Worm (Caenorhabditis elegans) whole organism, L1 larva: ENCODE measurements around the gene R102.3.
"Not testable (repeated sequence)": the region's sequence is repeated elsewhere in the genome, so short reads cannot be mapped to it uniquely, and the experiment has no call there.

Experiments used
- aha-1 ChIP-seq: fragments of 150-350 bp; optimal IDR thresholded peaks from 2 replicates; lab custom pipeline; 2014; ENCODE audit warnings: missing biosample characterization, missing genetic modification characterization
- alr-1 ChIP-seq: fragments of 200-800 bp; sonication (Bioruptor generic); optimal IDR thresholded peaks from 2 replicates; lab custom pipeline; 2018; ENCODE audit warnings: borderline replicate concordance, mild to moderate bottlenecking, missing genetic modification characterization, missing compliant biosample characterization
- ceh-8 ChIP-seq: fragments of 200-800 bp; sonication (Bioruptor generic); optimal IDR thresholded peaks from 2 replicates; lab custom pipeline; 2018; ENCODE audit warnings: mild to moderate bottlenecking, missing genetic modification characterization, moderate library complexity, missing compliant biosample characterization
- ceh-88 ChIP-seq: fragments of 200-800 bp; sonication (Bioruptor generic); IDR thresholded peaks from 2 replicates; pipeline ENCODE4 v1.3.6; 2022; ENCODE audit warnings: missing genetic modification characterization, missing compliant biosample characterization
- ceh-90 ChIP-seq: sonication (generic microtip); optimal IDR thresholded peaks from 2 replicates; lab custom pipeline; 2016; ENCODE audit warnings: missing genetic modification characterization, missing compliant biosample characterization
- efl-1 ChIP-seq, 4 experiments: fragments of 150-350 bp; optimal IDR thresholded peaks in 3 of 4; peaks in 1 of 4; 1 replicate in 1 of 4; 2 replicates in 3 of 4; lab custom pipeline; 2014; ENCODE audit warnings: missing biosample characterization in 2 of 4, missing genetic modification characterization in 2 of 4, missing genetic modification reagents in 2 of 4
- elt-2 ChIP-seq: sonication (generic microtip); optimal IDR thresholded peaks from 2 replicates; lab custom pipeline; 2016; ENCODE audit warnings: missing genetic modification characterization, mild to moderate bottlenecking, inconsistent platforms, missing compliant biosample characterization, missing genetic modification reagents
- fkh-4 ChIP-seq: sonication (generic microtip); optimal IDR thresholded peaks from 2 replicates; lab custom pipeline; 2016; ENCODE audit warnings: missing compliant biosample characterization, missing genetic modification characterization, borderline replicate concordance
- fkh-8 ChIP-seq: sonication (generic microtip); optimal IDR thresholded peaks from 2 replicates; lab custom pipeline; 2016; ENCODE audit warnings: mild to moderate bottlenecking, missing genetic modification characterization, missing compliant biosample characterization
- hlh-4 ChIP-seq: sonication (generic microtip); optimal IDR thresholded peaks from 2 replicates; lab custom pipeline; 2016; ENCODE audit warnings: mild to moderate bottlenecking, missing genetic modification characterization, missing compliant biosample characterization
- lin-14 ChIP-seq: fragments of 200-800 bp; sonication (Bioruptor generic); optimal IDR thresholded peaks from 2 replicates; lab custom pipeline; 2018; ENCODE audit warnings: mild to moderate bottlenecking, missing genetic modification characterization, moderate library complexity, missing compliant biosample characterization
- lin-15B ChIP-seq: fragments of 150-350 bp; sonication (generic microtip); optimal IDR thresholded peaks from 3 replicates; lab custom pipeline; 2014; ENCODE audit warnings: missing biosample characterization, missing genetic modification characterization
- lin-35 ChIP-seq, 2 experiments: fragments of 150-350 bp; optimal IDR thresholded peaks; 2 replicates each; lab custom pipeline; 2014; ENCODE audit warnings: missing biosample characterization in 2 of 2, missing genetic modification characterization in 2 of 2, missing genetic modification reagents in 2 of 2
- mef-2 ChIP-seq: fragments of 150-350 bp; optimal IDR thresholded peaks from 2 replicates; lab custom pipeline; 2014; ENCODE audit warnings: missing biosample characterization, missing genetic modification characterization
- nhr-11 ChIP-seq: fragments of 150-350 bp; optimal IDR thresholded peaks from 2 replicates; lab custom pipeline; 2014; ENCODE audit warnings: missing biosample characterization, missing genetic modification characterization
- nhr-20 ChIP-seq: sonication (generic microtip); optimal IDR thresholded peaks from 2 replicates; lab custom pipeline; 2016; ENCODE audit warnings: mild to moderate bottlenecking, missing genetic modification characterization, missing compliant biosample characterization
- nhr-47 ChIP-seq: sonication (generic microtip); optimal IDR thresholded peaks from 2 replicates; lab custom pipeline; 2016; ENCODE audit warnings: mild to moderate bottlenecking, missing genetic modification characterization, moderate library complexity, missing compliant biosample characterization
- nhr-71 ChIP-seq: sonication (generic microtip); optimal IDR thresholded peaks from 2 replicates; lab custom pipeline; 2016; ENCODE audit warnings: mild to moderate bottlenecking, missing genetic modification characterization, moderate library complexity, missing compliant biosample characterization
- nhr-76 ChIP-seq: sonication (generic microtip); optimal IDR thresholded peaks from 2 replicates; lab custom pipeline; 2017; ENCODE audit warnings: missing biosample characterization, missing genetic modification characterization
- nhr-77 ChIP-seq: fragments of 150-350 bp; optimal IDR thresholded peaks from 2 replicates; lab custom pipeline; 2014; ENCODE audit warnings: missing biosample characterization, missing genetic modification characterization
- nhr-85 ChIP-seq: sonication (generic microtip); peaks from one replicate; lab custom pipeline; 2016; ENCODE audit warnings: missing genetic modification characterization, inconsistent platforms, missing compliant biosample characterization
- pax-3 ChIP-seq: fragments of 200-800 bp; sonication (Bioruptor generic); optimal IDR thresholded peaks from 2 replicates; lab custom pipeline; 2018; ENCODE audit warnings: mild to moderate bottlenecking, missing genetic modification characterization, moderate library complexity, missing compliant biosample characterization
- pqm-1 ChIP-seq: sonication (generic microtip); optimal IDR thresholded peaks from 3 replicates; lab custom pipeline; 2017; ENCODE audit warnings: missing biosample characterization, missing genetic modification characterization
- skn-1 ChIP-seq: fragments of 150-350 bp; optimal IDR thresholded peaks from 2 replicates; lab custom pipeline; 2014; ENCODE audit warnings: missing biosample characterization, missing genetic modification characterization
- snpc-4 ChIP-seq: fragments of 150-350 bp; optimal IDR thresholded peaks from 2 replicates; lab custom pipeline; 2014; ENCODE audit warnings: missing biosample characterization, missing genetic modification characterization
- snu-23 ChIP-seq: sonication (generic microtip); optimal IDR thresholded peaks from 2 replicates; lab custom pipeline; 2016; ENCODE audit warnings: missing genetic modification characterization, missing compliant biosample characterization
- sox-4 ChIP-seq: sonication (generic microtip); optimal IDR thresholded peaks from 2 replicates; lab custom pipeline; 2016; ENCODE audit warnings: missing genetic modification characterization, missing compliant biosample characterization
- tlp-1 ChIP-seq: fragments of 150-350 bp; optimal IDR thresholded peaks from 2 replicates; lab custom pipeline; 2014; ENCODE audit warnings: missing biosample characterization, missing genetic modification characterization
- unc-62 ChIP-seq: fragments of 150-350 bp; optimal IDR thresholded peaks from 2 replicates; lab custom pipeline; 2014; ENCODE audit warnings: missing biosample characterization, missing genetic modification reagents, missing genetic modification characterization
- zip-4 ChIP-seq: fragments of 200-800 bp; sonication (Bioruptor generic); optimal IDR thresholded peaks from 2 replicates; lab custom pipeline; 2018; ENCODE audit warnings: mild to moderate bottlenecking, missing genetic modification characterization, moderate library complexity, missing compliant biosample characterization
- ztf-11 ChIP-seq, 2 experiments: sonication (generic microtip); optimal IDR thresholded peaks; 2 replicates each; lab custom pipeline; 2016 to 2017; ENCODE audit warnings: missing genetic modification characterization in 2 of 2, missing biosample characterization in 1 of 2, missing compliant biosample characterization in 1 of 2

R102.3 gene

DNA sequence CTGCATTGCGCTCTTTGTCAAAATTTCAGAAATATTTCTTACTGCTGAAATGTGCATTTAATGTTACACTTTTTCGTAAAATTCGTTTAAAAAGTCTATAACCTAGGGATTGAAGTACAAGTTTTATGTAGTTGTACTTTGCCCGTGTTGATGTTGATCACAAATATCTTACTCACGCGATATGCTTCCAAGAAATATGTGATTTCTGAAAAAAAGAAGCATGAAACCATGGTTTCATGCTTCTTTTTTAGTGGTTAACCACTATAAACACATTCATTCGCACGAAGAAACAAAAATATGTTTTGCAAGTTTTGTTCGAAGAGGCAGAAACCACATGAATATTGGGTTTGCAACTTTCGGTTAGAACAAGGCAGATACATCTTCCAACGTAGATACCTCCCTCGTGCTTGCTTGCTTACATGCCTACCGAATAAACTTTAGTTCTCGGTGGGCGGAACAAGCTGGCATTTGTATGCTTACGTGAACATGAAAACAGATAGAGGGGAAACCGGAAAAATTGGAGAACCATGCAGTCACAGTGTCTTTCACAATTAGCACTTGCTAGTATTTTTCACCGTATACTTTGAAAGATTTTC is at the start of gene R102.3:
Gene R102.3, plus strand, starts transcription at position 546 of the 596 bp plus-strand sequence.
- peak; percentile 22 for TF ChIP-seq sox-4
- TF ChIP-seq nhr-71 (tag; lab: Kevin White, UChicago) = peak; percentile 59
- TF ChIP-seq nhr-47 (tag; lab: Kevin White, UChicago) = peak; percentile 41
- peak; percentile 73 for TF ChIP-seq fkh-8 (tag; lab: Kevin White, UChicago)
- no peak for TF ChIP-seq unc-62
- TF ChIP-seq, all 84 proteins: peak for 4

ce11 chrIV:10654047-10654446 is 35.3 kb upstream of the R102.3 start, which contains the start of gene glb-19:
Gene glb-19 (minus strand): TSS chrIV:10654147.
- TF ChIP-seq ztf-11 (tag; optimal IDR thresholded peaks at IDR 0.05; lab: Kevin White, UChicago); lin-14 (GFP tag; lab: Kevin White, UChicago); nhr-85 (tag; lab: Kevin White, UChicago): not testable (repeated sequence)

- TF ChIP-seq tlp-1 = no peak
- TF ChIP-seq alr-1 (tag; lab: Kevin White, UChicago) = no peak
- TF ChIP-seq elt-2 (tag; lab: Kevin White, UChicago) = peak; percentile 45
- no peak for TF ChIP-seq efl-1 (optimal IDR thresholded peaks at IDR 0.05; lab: Kevin White, UChicago)
- TF ChIP-seq efl-1 (GFP tag; optimal IDR thresholded peaks at IDR 0.05 in 1 of 2; lab: Kevin White, UChicago) = no peak
- TF ChIP-seq lin-35 (GFP tag; optimal IDR thresholded peaks at IDR 0.05; lab: Kevin White, UChicago) = no peak
- no peak for TF ChIP-seq skn-1 (tag; lab: Kevin White, UChicago)
- no peak for TF ChIP-seq nhr-77 (tag; lab: Kevin White, UChicago)
- TF ChIP-seq lin-15B (tag; lab: Kevin White, UChicago) = no peak
- TF ChIP-seq, all 84 proteins: peak for 1
Measured at ce11 chrIV:10656770-10657323, 32.5 kb upstream of the R102.3 start, which contains the start of gene K08C7.1. Gene K08C7.1 (plus strand): TSS chrIV:10656812.

DNA sequence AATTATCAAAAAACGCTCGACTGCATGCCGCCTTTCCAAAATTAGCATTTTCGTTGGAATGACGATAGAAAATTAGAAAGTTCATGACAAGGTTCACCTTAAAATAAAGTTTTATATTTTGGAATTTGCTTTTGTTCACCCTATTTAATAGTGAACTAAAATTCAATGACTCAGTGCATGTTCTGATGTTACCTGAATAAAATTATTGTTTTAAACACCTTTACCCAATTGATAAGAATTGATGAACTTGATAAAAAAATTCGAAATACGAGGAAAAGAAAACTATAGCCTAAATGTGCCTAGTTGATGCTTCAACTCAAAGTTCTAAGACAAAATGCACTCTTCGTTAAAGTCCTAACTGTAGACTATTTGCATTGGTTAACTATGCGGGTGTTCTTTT is 28.2 kb upstream of the R102.3 start:
- TF ChIP-seq ceh-88 = no peak
- TF ChIP-seq efl-1 (optimal IDR thresholded peaks at IDR 0.05; lab: Kevin White, UChicago) = no peak
- no peak for TF ChIP-seq efl-1 (GFP tag; optimal IDR thresholded peaks at IDR 0.05 in 1 of 2; lab: Kevin White, UChicago)
- TF ChIP-seq pqm-1 (tag; lab: Kevin White, UChicago) = no peak
- no peak for TF ChIP-seq mef-2 (tag; lab: Kevin White, UChicago)
- TF ChIP-seq ceh-90 (tag; lab: Kevin White, UChicago) = no peak
- TF ChIP-seq ceh-8 (GFP tag; lab: Kevin White, UChicago) = no peak
- TF ChIP-seq nhr-77 (tag; lab: Kevin White, UChicago) = no peak
- TF ChIP-seq ztf-11 (tag; optimal IDR thresholded peaks at IDR 0.05; lab: Kevin White, UChicago) = no peak
- TF ChIP-seq nhr-76 (tag; lab: Kevin White, UChicago) = no peak
- TF ChIP-seq snu-23 (GFP tag; lab: Kevin White, UChicago) = no peak
- TF ChIP-seq pax-3 (tag; lab: Kevin White, UChicago) = no peak
- no peak for TF ChIP-seq hlh-4 (tag; lab: Kevin White, UChicago)
- TF ChIP-seq fkh-4 = no peak
- no peak for TF ChIP-seq nhr-11 (tag; lab: Kevin White, UChicago)
- TF ChIP-seq nhr-20 (tag; lab: Kevin White, UChicago) = no peak
- no peak for TF ChIP-seq snpc-4 (tag; lab: Kevin White, UChicago)

- TF ChIP-seq elt-2 (tag; lab: Kevin White, UChicago) (peak; percentile 23), aha-1 (no peak), zip-4 (GFP tag; lab: Kevin White, UChicago) (no peak)
Measured at ce11 chrIV:10661760-10662159, 27.6 kb upstream of the R102.3 start, which contains the start of gene fmo-1. Gene fmo-1 (plus strand): TSS chrIV:10661857.
